Worm (Caenorhabditis elegans) whole organism, L1 larva: ENCODE results near the gene W10G6.1.
A peak's percentile ranks its signal among the peaks of the same experiment; 100 is the strongest.

Source experiments
- F16B12.6 ChIP-seq: fragments of 150-350 bp; optimal IDR thresholded peaks from 2 replicates; lab custom pipeline; 2014; ENCODE audit warnings: missing biosample characterization, missing genetic modification characterization
- Y116A8C.19 ChIP-seq: sonication (generic microtip); optimal IDR thresholded peaks from 2 replicates; lab custom pipeline; 2016; ENCODE audit warnings: missing compliant biosample characterization, missing genetic modification characterization, borderline replicate concordance
- aha-1 ChIP-seq: fragments of 150-350 bp; optimal IDR thresholded peaks from 2 replicates; lab custom pipeline; 2014; ENCODE audit warnings: missing biosample characterization, missing genetic modification characterization
- aly-2 ChIP-seq: fragments of 150-350 bp; optimal IDR thresholded peaks from 2 replicates; lab custom pipeline; 2014; ENCODE audit warnings: missing biosample characterization, missing genetic modification characterization
- ama-1 ChIP-seq: fragments of 150-350 bp; optimal IDR thresholded peaks from 2 replicates; lab custom pipeline; 2014
- blmp-1 ChIP-seq: fragments of 150-350 bp; optimal IDR thresholded peaks from 2 replicates; lab custom pipeline; 2014; ENCODE audit warnings: missing biosample characterization, missing genetic modification characterization
- ceh-63 ChIP-seq: fragments of 200-800 bp; sonication (Bioruptor generic); optimal IDR thresholded peaks from 2 replicates; lab custom pipeline; 2018; ENCODE audit warnings: mild to moderate bottlenecking, missing genetic modification characterization, missing compliant biosample characterization
- ceh-82 ChIP-seq, 3 experiments: fragments of 150-350 bp in 1 of 3; sonication (generic microtip) in 2 of 3; optimal IDR thresholded peaks; 2 replicates each; lab custom pipeline; 2014 to 2017; ENCODE audit warnings: missing biosample characterization in 3 of 3, missing genetic modification characterization in 3 of 3
- ceh-88 ChIP-seq: fragments of 200-800 bp; sonication (Bioruptor generic); IDR thresholded peaks from 2 replicates; pipeline ENCODE4 v1.3.6; 2022; ENCODE audit warnings: missing genetic modification characterization, missing compliant biosample characterization
- ceh-90 ChIP-seq: sonication (generic microtip); optimal IDR thresholded peaks from 2 replicates; lab custom pipeline; 2016; ENCODE audit warnings: missing genetic modification characterization, missing compliant biosample characterization
- ces-1 ChIP-seq: fragments of 150-350 bp; optimal IDR thresholded peaks from 2 replicates; lab custom pipeline; 2014; ENCODE audit warnings: missing biosample characterization, missing genetic modification reagents, missing genetic modification characterization
- dpl-1 ChIP-seq, 3 experiments: fragments of 150-350 bp in 2 of 3; sonication (generic microtip) in 1 of 3; optimal IDR thresholded peaks; 2 replicates each; lab custom pipeline; 2014 to 2017; ENCODE audit warnings: missing biosample characterization in 3 of 3, missing genetic modification characterization in 3 of 3, missing genetic modification reagents in 3 of 3
- dsc-1 ChIP-seq: sonication (generic microtip); optimal IDR thresholded peaks from 2 replicates; lab custom pipeline; 2016; ENCODE audit warnings: mild to moderate bottlenecking, missing genetic modification characterization, missing compliant biosample characterization
- efl-3 ChIP-seq: fragments of 200-800 bp; sonication (Bioruptor generic); optimal IDR thresholded peaks from 2 replicates; lab custom pipeline; 2018; ENCODE audit warnings: mild to moderate bottlenecking, missing genetic modification characterization, missing compliant biosample characterization
- ets-5 ChIP-seq: fragments of 200-800 bp; sonication (Bioruptor generic); IDR thresholded peaks from 2 replicates; pipeline ENCODE4 v1.3.6; 2022; ENCODE audit warnings: missing genetic modification characterization, missing compliant biosample characterization
- fkh-10 ChIP-seq: sonication (generic microtip); optimal IDR thresholded peaks from 2 replicates; lab custom pipeline; 2017; ENCODE audit warnings: missing biosample characterization, missing genetic modification reagents, missing genetic modification characterization
- fkh-4 ChIP-seq: sonication (generic microtip); optimal IDR thresholded peaks from 2 replicates; lab custom pipeline; 2016; ENCODE audit warnings: missing compliant biosample characterization, missing genetic modification characterization, borderline replicate concordance
- fos-1 ChIP-seq: fragments of 150-350 bp; optimal IDR thresholded peaks from 2 replicates; lab custom pipeline; 2014; ENCODE audit warnings: missing biosample characterization, missing genetic modification characterization
- hlh-17 ChIP-seq: fragments of 200-800 bp; sonication (Bioruptor generic); optimal IDR thresholded peaks from 2 replicates; lab custom pipeline; 2018; ENCODE audit warnings: missing genetic modification characterization, mild to moderate bottlenecking, missing compliant biosample characterization, moderate library complexity, borderline replicate concordance
- hlh-4 ChIP-seq: sonication (generic microtip); optimal IDR thresholded peaks from 2 replicates; lab custom pipeline; 2016; ENCODE audit warnings: mild to moderate bottlenecking, missing genetic modification characterization, missing compliant biosample characterization
- irx-1 ChIP-seq: sonication (generic microtip); optimal IDR thresholded peaks from 2 replicates; lab custom pipeline; 2016; ENCODE audit warnings: missing genetic modification characterization, missing compliant biosample characterization
- isw-1 ChIP-seq: fragments of 200-800 bp; sonication (Bioruptor generic); IDR thresholded peaks from 2 replicates; pipeline ENCODE4 v1.3.6; 2022; ENCODE audit warnings: missing genetic modification characterization, missing compliant biosample characterization
- jun-1 ChIP-seq: fragments of 150-350 bp; optimal IDR thresholded peaks from 2 replicates; lab custom pipeline; 2014; ENCODE audit warnings: missing biosample characterization, missing genetic modification reagents, missing genetic modification characterization
- lin-14 ChIP-seq: fragments of 200-800 bp; sonication (Bioruptor generic); optimal IDR thresholded peaks from 2 replicates; lab custom pipeline; 2018; ENCODE audit warnings: mild to moderate bottlenecking, missing genetic modification characterization, moderate library complexity, missing compliant biosample characterization
- lin-15B ChIP-seq: fragments of 150-350 bp; sonication (generic microtip); optimal IDR thresholded peaks from 3 replicates; lab custom pipeline; 2014; ENCODE audit warnings: missing biosample characterization, missing genetic modification characterization
- lin-39 ChIP-seq: fragments of 150-350 bp; optimal IDR thresholded peaks from 2 replicates; lab custom pipeline; 2014; ENCODE audit warnings: missing biosample characterization, missing genetic modification reagents, missing genetic modification characterization
- lir-3 ChIP-seq: sonication (generic microtip); optimal IDR thresholded peaks from 2 replicates; lab custom pipeline; 2016; ENCODE audit warnings: mild to moderate bottlenecking, missing genetic modification characterization, moderate library complexity, missing compliant biosample characterization; ENCODE audit not compliant: poor library complexity
- mep-1 ChIP-seq: fragments of 150-350 bp; optimal IDR thresholded peaks from 2 replicates; lab custom pipeline; 2014; ENCODE audit warnings: missing biosample characterization, missing genetic modification characterization
- nhr-19 ChIP-seq: fragments of 200-800 bp; sonication (Bioruptor generic); conservative IDR thresholded peaks from 2 replicates; pipeline ENCODE4 v1.3.6; 2022; ENCODE audit warnings: missing genetic modification characterization, missing compliant biosample characterization
- nhr-237 ChIP-seq: fragments of 150-350 bp; optimal IDR thresholded peaks from 2 replicates; lab custom pipeline; 2014; ENCODE audit warnings: missing biosample characterization, missing genetic modification characterization
- nhr-47 ChIP-seq: sonication (generic microtip); optimal IDR thresholded peaks from 2 replicates; lab custom pipeline; 2016; ENCODE audit warnings: mild to moderate bottlenecking, missing genetic modification characterization, moderate library complexity, missing compliant biosample characterization
- nhr-76 ChIP-seq: sonication (generic microtip); optimal IDR thresholded peaks from 2 replicates; lab custom pipeline; 2017; ENCODE audit warnings: missing biosample characterization, missing genetic modification characterization
- nhr-77 ChIP-seq: fragments of 150-350 bp; optimal IDR thresholded peaks from 2 replicates; lab custom pipeline; 2014; ENCODE audit warnings: missing biosample characterization, missing genetic modification characterization
- nhr-90 ChIP-seq: sonication (generic microtip); optimal IDR thresholded peaks from 2 replicates; lab custom pipeline; 2016; ENCODE audit warnings: mild to moderate bottlenecking, missing genetic modification characterization, missing compliant biosample characterization; ENCODE audit not compliant: poor library complexity
- pax-3 ChIP-seq: fragments of 200-800 bp; sonication (Bioruptor generic); optimal IDR thresholded peaks from 2 replicates; lab custom pipeline; 2018; ENCODE audit warnings: mild to moderate bottlenecking, missing genetic modification characterization, moderate library complexity, missing compliant biosample characterization
- rnt-1 ChIP-seq: sonication (generic microtip); optimal IDR thresholded peaks from 2 replicates; lab custom pipeline; 2016; ENCODE audit warnings: mild to moderate bottlenecking, missing genetic modification characterization, moderate library complexity, missing compliant biosample characterization
- sox-4 ChIP-seq: sonication (generic microtip); optimal IDR thresholded peaks from 2 replicates; lab custom pipeline; 2016; ENCODE audit warnings: missing genetic modification characterization, missing compliant biosample characterization
- sptf-1 ChIP-seq: fragments of 150-350 bp; optimal IDR thresholded peaks from 2 replicates; lab custom pipeline; 2014; ENCODE audit warnings: missing biosample characterization, missing genetic modification characterization
- tbx-2 ChIP-seq: sonication (generic microtip); optimal IDR thresholded peaks from 2 replicates; lab custom pipeline; 2016; ENCODE audit warnings: missing genetic modification characterization, missing compliant biosample characterization
- tlp-1 ChIP-seq: fragments of 150-350 bp; optimal IDR thresholded peaks from 2 replicates; lab custom pipeline; 2014; ENCODE audit warnings: missing biosample characterization, missing genetic modification characterization
- unc-30 ChIP-seq: sonication (generic microtip); optimal IDR thresholded peaks from 2 replicates; lab custom pipeline; 2017; ENCODE audit warnings: missing biosample characterization, missing genetic modification characterization
- unc-86 ChIP-seq: sonication (generic microtip); optimal IDR thresholded peaks from 2 replicates; lab custom pipeline; 2016; ENCODE audit warnings: missing genetic modification characterization, missing compliant biosample characterization
- vab-15 ChIP-seq: sonication (generic microtip); optimal IDR thresholded peaks from 2 replicates; lab custom pipeline; 2017; ENCODE audit warnings: missing genotype, mild to moderate bottlenecking, missing genetic modification characterization, missing compliant biosample characterization
- zag-1 ChIP-seq: fragments of 150-350 bp; optimal IDR thresholded peaks from 2 replicates; lab custom pipeline; 2014; ENCODE audit warnings: missing biosample characterization, missing genetic modification characterization
- zip-4 ChIP-seq: fragments of 200-800 bp; sonication (Bioruptor generic); optimal IDR thresholded peaks from 2 replicates; lab custom pipeline; 2018; ENCODE audit warnings: mild to moderate bottlenecking, missing genetic modification characterization, moderate library complexity, missing compliant biosample characterization
- ztf-11 ChIP-seq, 2 experiments: sonication (generic microtip); optimal IDR thresholded peaks; 2 replicates each; lab custom pipeline; 2016 to 2017; ENCODE audit warnings: missing genetic modification characterization in 2 of 2, missing biosample characterization in 1 of 2, missing compliant biosample characterization in 1 of 2
- ztf-4 ChIP-seq: fragments of 150-350 bp; optimal IDR thresholded peaks from 2 replicates; lab custom pipeline; 2014; ENCODE audit warnings: missing biosample characterization, missing genetic modification characterization

The W10G6.1 gene

DNA sequence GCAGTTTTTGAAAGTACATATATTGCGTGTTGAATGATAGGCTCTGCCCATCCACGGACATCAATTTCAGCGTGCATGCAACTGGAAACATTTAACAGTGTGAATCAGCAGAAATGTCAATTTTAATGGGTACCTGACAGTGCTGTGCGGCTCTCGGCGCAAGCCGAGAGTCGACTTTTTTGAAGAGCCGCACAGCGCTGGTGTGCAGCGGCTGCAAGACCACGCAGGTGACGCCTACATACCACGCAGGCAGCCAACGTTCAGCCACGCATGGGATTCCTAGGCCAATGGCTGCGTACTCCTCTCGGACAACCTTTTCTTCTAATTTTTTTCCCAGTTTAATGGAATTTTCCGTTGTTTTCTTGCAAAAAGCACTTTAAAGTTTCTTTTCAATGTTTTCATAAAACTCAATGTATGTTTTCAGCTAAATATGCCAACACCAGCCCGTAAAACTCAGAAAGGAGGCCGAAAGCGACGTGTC is at the start of gene W10G6.1:
Gene W10G6.1 (plus strand): TSS at position 431 of the 481 bp plus-strand sequence.
- TF ChIP-seq aha-1 (tag; lab: Kevin White, UChicago) (no peak), nhr-47 (no peak), efl-3 (GFP tag; lab: Kevin White, UChicago) (no peak), isw-1 (no peak), fkh-10 (GFP tag; lab: Kevin White, UChicago) (no peak), hlh-17 (GFP tag; lab: Kevin White, UChicago) (no peak), ama-1 (lab: Kevin White, UChicago) (no peak), F16B12.6 (no peak), nhr-19 (no peak), ceh-88 (GFP tag; lab: Robert Waterston, UW) (no peak)

- TF ChIP-seq ztf-11 (tag; optimal IDR thresholded peaks at IDR 0.05; lab: Kevin White, UChicago), result no peak
- TF ChIP-seq nhr-77 (tag; lab: Kevin White, UChicago), result no peak
- no peak for TF ChIP-seq nhr-47
- no peak for TF ChIP-seq zip-4 (GFP tag; lab: Kevin White, UChicago)
- TF ChIP-seq fkh-4 (tag; lab: Kevin White, UChicago), result no peak
- no peak for TF ChIP-seq blmp-1 (tag; lab: Kevin White, UChicago)
- TF ChIP-seq sox-4 (tag; lab: Kevin White, UChicago), result no peak
- TF ChIP-seq Y116A8C.19, result no peak
- no peak for TF ChIP-seq sptf-1 (tag; lab: Kevin White, UChicago)
- no peak for TF ChIP-seq lir-3 (tag; lab: Kevin White, UChicago)
Observed at ce11 chrX:16199200-16199764, 45.7 kb upstream of the W10G6.1 start, which contains the start of gene R11.3. TSS of gene R11.3 (minus strand) at chrX:16199250.

DNA sequence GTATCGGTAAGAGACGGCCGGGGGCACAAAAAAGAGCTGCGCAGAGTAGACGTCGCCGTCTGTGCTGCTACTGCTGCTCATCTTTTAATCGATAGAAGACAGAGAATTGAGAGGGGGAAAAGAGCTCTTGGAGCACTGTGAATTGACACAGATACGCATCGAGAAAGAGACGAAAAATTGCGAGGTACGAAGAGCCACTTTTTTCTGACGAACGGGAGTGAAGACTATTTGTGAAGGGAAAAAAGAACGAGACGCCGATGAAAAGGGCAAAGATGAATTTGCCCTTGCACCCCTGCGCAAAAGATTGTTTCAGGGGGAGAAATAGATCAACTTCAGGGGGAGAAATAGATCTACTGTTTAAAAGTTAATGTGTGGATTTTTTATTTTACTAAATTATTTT is 42.8 kb upstream of the W10G6.1 start:
- TF ChIP-seq tlp-1 (tag; lab: Kevin White, UChicago), result no peak
- TF ChIP-seq ceh-63 (GFP tag; lab: Kevin White, UChicago), result no peak
- TF ChIP-seq nhr-90 (tag; lab: Kevin White, UChicago), result no peak
- no peak for TF ChIP-seq ets-5 (GFP tag; lab: Robert Waterston, UW)
- TF ChIP-seq ama-1 (lab: Kevin White, UChicago), result no peak
- peak; percentile 27 for TF ChIP-seq sox-4 (tag; lab: Kevin White, UChicago)
- TF ChIP-seq nhr-47, result peak; percentile 77
- no peak for TF ChIP-seq ces-1
- TF ChIP-seq mep-1 (tag; lab: Kevin White, UChicago), result peak; percentile 18
- TF ChIP-seq hlh-4 (tag; lab: Kevin White, UChicago), result no peak
- TF ChIP-seq ceh-90 (tag; lab: Kevin White, UChicago), result no peak
- no peak for TF ChIP-seq aly-2 (tag; lab: Kevin White, UChicago)
- TF ChIP-seq nhr-19, result peak; percentile 24; the same call in 1 of the 2 replicates
- peak; percentile 64 for TF ChIP-seq lin-14 (GFP tag; lab: Kevin White, UChicago)
- no peak for TF ChIP-seq unc-30
- TF ChIP-seq pax-3, result peak; percentile 8
- no peak for TF ChIP-seq hlh-17 (GFP tag; lab: Kevin White, UChicago)
- peak; percentile 70 for TF ChIP-seq unc-86 (tag; lab: Kevin White, UChicago)
- no peak for TF ChIP-seq Y116A8C.19
- peak; percentile 68 for TF ChIP-seq dsc-1
- TF ChIP-seq nhr-237 (tag; lab: Kevin White, UChicago), result no peak
- no peak for TF ChIP-seq nhr-76 (tag; lab: Kevin White, UChicago)
- TF ChIP-seq fkh-10 (GFP tag; lab: Kevin White, UChicago), result peak; percentile 90
- no peak for TF ChIP-seq rnt-1 (tag; lab: Kevin White, UChicago)
- TF ChIP-seq fos-1 (tag; lab: Kevin White, UChicago), result no peak
- TF ChIP-seq jun-1, result peak; percentile 48
- no peak for TF ChIP-seq vab-15 (tag; lab: Kevin White, UChicago)
- no peak for TF ChIP-seq ztf-4
- TF ChIP-seq zip-4 (GFP tag; lab: Kevin White, UChicago), result no peak
- TF ChIP-seq ceh-82 (tag; optimal IDR thresholded peaks at IDR 0.05; lab: Kevin White, UChicago), result peak; percentile 5 to 45 (median 35)
- TF ChIP-seq tbx-2 (tag; lab: Kevin White, UChicago), result peak; percentile 51
- TF ChIP-seq dpl-1 (GFP tag; optimal IDR thresholded peaks at IDR 0.05; lab: Kevin White, UChicago), result no peak
- TF ChIP-seq irx-1, result peak; percentile 47
- TF ChIP-seq lin-15B (tag; lab: Kevin White, UChicago), result no peak
- no peak for TF ChIP-seq lin-39 (tag; lab: Kevin White, UChicago)
- TF ChIP-seq zag-1, result no peak
